Fruit fly (Drosophila melanogaster) whole organism, embryonic: ENCODE data around the gene CG11374.

ENCODE experiments used
- Aef1 ChIP-seq: fragments of 200-800 bp; sonication (Bioruptor generic); IDR thresholded peaks from 3 replicates; pipeline ENCODE4 v1.3.6; 2022; ENCODE audit warnings: missing biosample characterization, missing genetic modification characterization
- CG11456 ChIP-seq: fragments of 200-800 bp; sonication (Bioruptor generic); IDR thresholded peaks from 3 replicates; pipeline ENCODE4 v1.3.6; 2022; ENCODE audit warnings: missing biosample characterization, missing genetic modification characterization
- CG11504 ChIP-seq: fragments of 200-800 bp; sonication (Bioruptor generic); optimal IDR thresholded peaks from 3 replicates; lab custom pipeline; 2019; ENCODE audit warnings: missing biosample characterization, mild to moderate bottlenecking, missing genetic modification characterization, moderate library complexity
- CG13287 ChIP-seq: fragments of 200-800 bp; sonication (Bioruptor generic); IDR thresholded peaks from 2 replicates; pipeline ENCODE4 v1.3.6; 2022; ENCODE audit warnings: missing biosample characterization, missing genetic modification characterization; ENCODE audit not compliant: partially characterized antibody
- CG15601 ChIP-seq: fragments of 200-800 bp; sonication (Bioruptor generic); optimal IDR thresholded peaks from 3 replicates; lab custom pipeline; 2019; ENCODE audit warnings: missing biosample characterization, mild to moderate bottlenecking, missing genetic modification characterization, moderate library complexity
- CG17385 ChIP-seq: fragments of 200-800 bp; sonication (Bioruptor generic); optimal IDR thresholded peaks from 3 replicates; lab custom pipeline; 2018; ENCODE audit warnings: missing biosample characterization, mild to moderate bottlenecking, missing genetic modification characterization
- CG1792 ChIP-seq: fragments of 200-800 bp; sonication (Bioruptor generic); optimal IDR thresholded peaks from 2 replicates; lab custom pipeline; 2016; ENCODE audit warnings: missing biosample characterization, missing genetic modification characterization
- CG2120 ChIP-seq: fragments of 200-800 bp; sonication (Bioruptor generic); optimal IDR thresholded peaks from 3 replicates; lab custom pipeline; 2016; ENCODE audit warnings: missing biosample characterization, missing genetic modification characterization
- CG2712 ChIP-seq: fragments of 200-800 bp; optimal IDR thresholded peaks from 3 replicates; lab custom pipeline; 2019; ENCODE audit warnings: missing biosample characterization, mild to moderate bottlenecking, missing genetic modification characterization, moderate library complexity
- CG32767 ChIP-seq: fragments of 200-800 bp; sonication (Bioruptor generic); IDR thresholded peaks from 2 replicates; pipeline ENCODE4 v1.3.6; 2022; ENCODE audit warnings: missing biosample characterization, missing genetic modification characterization
- CG3281 ChIP-seq: fragments of 200-800 bp; sonication (Bioruptor generic); optimal IDR thresholded peaks from 3 replicates; lab custom pipeline; 2017; ENCODE audit warnings: missing biosample characterization, mild to moderate bottlenecking, missing genetic modification characterization
- CG3995 ChIP-seq: fragments of 200-800 bp; sonication (Bioruptor generic); optimal IDR thresholded peaks from 3 replicates; lab custom pipeline; 2016; ENCODE audit warnings: missing biosample characterization, missing genetic modification characterization
- CG4282 ChIP-seq: fragments of 200-800 bp; sonication (Bioruptor generic); optimal IDR thresholded peaks from 2 replicates; lab custom pipeline; 2016; ENCODE audit warnings: missing biosample characterization, missing genetic modification characterization
- CG4617 ChIP-seq: fragments of 200-800 bp; sonication (Bioruptor generic); optimal IDR thresholded peaks from 3 replicates; lab custom pipeline; 2016; ENCODE audit warnings: missing biosample characterization, missing genetic modification characterization, borderline replicate concordance
- CG4707 ChIP-seq: fragments of 200-800 bp; sonication (Bioruptor generic); optimal IDR thresholded peaks from 2 replicates; lab custom pipeline; 2018; ENCODE audit warnings: missing biosample characterization, mild to moderate bottlenecking, missing genetic modification characterization, moderate library complexity
- CG4730 ChIP-seq: fragments of 200-800 bp; sonication (Bioruptor generic); IDR thresholded peaks from 2 replicates; pipeline ENCODE4 v1.3.6; 2022; ENCODE audit warnings: missing biosample characterization, missing genetic modification characterization
- CG6765 ChIP-seq: fragments of 200-800 bp; sonication (Bioruptor generic); optimal IDR thresholded peaks from 3 replicates; lab custom pipeline; 2017; ENCODE audit warnings: missing biosample characterization, mild to moderate bottlenecking, missing genetic modification characterization
- CG9727 ChIP-seq: fragments of 200-800 bp; sonication (Bioruptor generic); optimal IDR thresholded peaks from 3 replicates; lab custom pipeline; 2017; ENCODE audit warnings: missing biosample characterization, mild to moderate bottlenecking, missing genetic modification characterization
- CG9932 ChIP-seq: fragments of 200-800 bp; sonication (Bioruptor generic); IDR thresholded peaks from 2 replicates; pipeline ENCODE4 v1.3.6; 2022; ENCODE audit warnings: missing biosample characterization, missing genetic modification characterization
- Camta ChIP-seq: fragments of 200-800 bp; sonication (Bioruptor generic); optimal IDR thresholded peaks from 2 replicates; lab custom pipeline; 2016; ENCODE audit warnings: missing biosample characterization, missing genetic modification characterization
- Dip2 ChIP-seq: fragments of 200-800 bp; sonication (Bioruptor generic); IDR thresholded peaks from 2 replicates; pipeline ENCODE4 v1.3.6; 2022; ENCODE audit warnings: missing biosample characterization, missing genetic modification characterization
- Dll ChIP-seq: fragments of 200-800 bp; sonication (Bioruptor generic); IDR thresholded peaks from 4 replicates; pipeline ENCODE4 v1.3.6; 2022; ENCODE audit warnings: missing biosample characterization, missing genetic modification characterization; ENCODE audit not compliant: partially characterized antibody
- Drgx ChIP-seq: fragments of 200-800 bp; sonication (Bioruptor generic); IDR thresholded peaks from 2 replicates; pipeline ENCODE4 v1.3.6; 2022; ENCODE audit warnings: missing biosample characterization, missing genetic modification characterization
- E2f2 ChIP-seq: fragments of 200-800 bp; sonication (Bioruptor generic); IDR thresholded peaks from 2 replicates; pipeline ENCODE4 v1.3.6; 2022; ENCODE audit warnings: missing biosample characterization, missing genetic modification characterization
- HLH3B ChIP-seq: fragments of 200-800 bp; sonication (Bioruptor generic); IDR thresholded peaks from 2 replicates; pipeline ENCODE4 v1.3.6; 2022; ENCODE audit warnings: missing biosample characterization, missing genetic modification characterization
- Hr39 ChIP-seq: fragments of >200 bp; optimal IDR thresholded peaks from 2 replicates; lab custom pipeline; 2017
- Pdp1 ChIP-seq, 2 experiments: fragments of 200-800 bp; sonication (Bioruptor generic); optimal IDR thresholded peaks; 3 replicates each; lab custom pipeline; 2016; ENCODE audit warnings: missing biosample characterization in 2 of 2, missing genetic modification characterization in 2 of 2, mild to moderate bottlenecking in 1 of 2, moderate library complexity in 1 of 2
- Scr ChIP-seq: fragments of 200-800 bp; sonication (Bioruptor generic); IDR thresholded peaks from 2 replicates; pipeline ENCODE4 v1.3.6; 2022; ENCODE audit warnings: missing biosample characterization, missing genetic modification characterization; ENCODE audit not compliant: partially characterized antibody
- Sry-β ChIP-seq: fragments of 200-800 bp; sonication (Bioruptor generic); optimal IDR thresholded peaks from 2 replicates; lab custom pipeline; 2018; ENCODE audit warnings: missing biosample characterization, mild to moderate bottlenecking, missing genetic modification characterization, moderate library complexity
- YL-1 ChIP-seq: fragments of 200-800 bp; sonication (Bioruptor generic); optimal IDR thresholded peaks from 3 replicates; lab custom pipeline; 2017; ENCODE audit warnings: missing biosample characterization, mild to moderate bottlenecking, missing genetic modification characterization
- amos ChIP-seq: fragments of 200-800 bp; sonication (Bioruptor generic); IDR thresholded peaks from 2 replicates; pipeline ENCODE4 v1.3.6; 2022; ENCODE audit warnings: missing biosample characterization, missing genetic modification characterization; ENCODE audit not compliant: partially characterized antibody
- bab2 ChIP-seq: fragments of 200-800 bp; sonication (Bioruptor generic); optimal IDR thresholded peaks from 2 replicates; lab custom pipeline; 2016; ENCODE audit warnings: missing biosample characterization, missing genetic modification characterization
- chinmo ChIP-seq: fragments of 200-800 bp; sonication (Bioruptor generic); IDR thresholded peaks from 4 replicates; pipeline ENCODE4 v1.3.6; 2022; ENCODE audit warnings: missing biosample characterization, missing genetic modification characterization; ENCODE audit not compliant: partially characterized antibody
- crc ChIP-seq: fragments of 200-800 bp; sonication (Bioruptor generic); optimal IDR thresholded peaks from 2 replicates; lab custom pipeline; 2016; ENCODE audit warnings: missing biosample characterization, missing genetic modification characterization
- danr ChIP-seq: fragments of 200-800 bp; sonication (Bioruptor generic); IDR thresholded peaks from 2 replicates; pipeline ENCODE4 v1.3.6; 2022; ENCODE audit warnings: missing biosample characterization, missing genetic modification characterization
- dati ChIP-seq: fragments of 200-800 bp; sonication (Bioruptor generic); IDR thresholded peaks from 2 replicates; pipeline ENCODE4 v1.3.6; 2022; ENCODE audit warnings: missing biosample characterization, missing genetic modification characterization
- dm ChIP-seq: fragments of 200-800 bp; sonication (Bioruptor generic); optimal IDR thresholded peaks from 3 replicates; lab custom pipeline; 2016; ENCODE audit warnings: missing biosample characterization, missing genetic modification characterization
- dpn ChIP-seq, 2 experiments: fragments of 200-800 bp; sonication (Bioruptor generic); optimal IDR thresholded peaks; 3 replicates each; lab custom pipeline; 2016; ENCODE audit warnings: missing biosample characterization in 2 of 2, missing genetic modification characterization in 2 of 2
- eve ChIP-seq, 2 experiments: fragments of >200 bp; optimal IDR thresholded peaks; 2 replicates each; lab custom pipeline; 2017; ENCODE audit warnings: missing biosample characterization in 2 of 2, missing genetic modification characterization in 2 of 2
- hbn ChIP-seq: fragments of 200-800 bp; sonication (Bioruptor generic); IDR thresholded peaks from 2 replicates; pipeline ENCODE4 v1.3.6; 2022; ENCODE audit warnings: missing biosample characterization, missing genetic modification characterization; ENCODE audit not compliant: partially characterized antibody
- kah ChIP-seq: fragments of 200-800 bp; sonication (Bioruptor generic); optimal IDR thresholded peaks from 2 replicates; lab custom pipeline; 2018; ENCODE audit warnings: missing biosample characterization, mild to moderate bottlenecking, missing genetic modification characterization
- nmo ChIP-seq: fragments of 200-800 bp; sonication (Bioruptor generic); optimal IDR thresholded peaks from 2 replicates; lab custom pipeline; 2018; ENCODE audit warnings: missing biosample characterization, mild to moderate bottlenecking, missing genetic modification characterization, moderate library complexity
- pan ChIP-seq, 4 experiments: fragments of >200 bp in 3 of 4; fragments of 200-800 bp in 1 of 4; sonication (Bioruptor generic) in 1 of 4; optimal IDR thresholded peaks in 3 of 4; IDR thresholded peaks in 1 of 4; 2 replicates each; pipeline versions ENCODE4 v1.3.6 to Lab custom; 2017 to 2022; ENCODE audit warnings: missing biosample characterization in 2 of 4, missing genetic modification characterization in 2 of 4, mixed read lengths in 1 of 4
- peb ChIP-seq: fragments of 200-800 bp; sonication (Bioruptor generic); IDR thresholded peaks from 2 replicates; pipeline ENCODE4 v1.3.6; 2022; ENCODE audit warnings: missing biosample characterization, missing genetic modification characterization
- stc ChIP-seq: fragments of 200-800 bp; sonication (Bioruptor generic); IDR thresholded peaks from 2 replicates; pipeline ENCODE4 v1.3.6; 2022; ENCODE audit warnings: missing biosample characterization, missing genetic modification characterization
- trem ChIP-seq: fragments of 200-800 bp; optimal IDR thresholded peaks from 3 replicates; lab custom pipeline; 2019; ENCODE audit warnings: missing biosample characterization, mild to moderate bottlenecking, missing genetic modification characterization, moderate library complexity
- tup ChIP-seq: fragments of 200-800 bp; sonication (Bioruptor generic); optimal IDR thresholded peaks from 2 replicates; lab custom pipeline; 2016; ENCODE audit warnings: missing biosample characterization, mild to moderate bottlenecking, missing genetic modification characterization, moderate library complexity
- yki ChIP-seq: fragments of >200 bp; optimal IDR thresholded peaks from 3 replicates; lab custom pipeline; 2018
- z ChIP-seq: fragments of 200-800 bp; sonication (Bioruptor generic); IDR thresholded peaks from 3 replicates; pipeline ENCODE4 v1.3.6; 2022; ENCODE audit warnings: missing biosample characterization, missing genetic modification characterization

Gene CG11374

dm6 chr2L:71869-72751 lies 4.0 kb upstream of the CG11374 start (continued):
- no peak for TF ChIP-seq pan (optimal IDR thresholded peaks at IDR 0.05; lab: Kevin White, UChicago)
- peak in 1 of 2 experiments; percentile 41 for TF ChIP-seq pan (GFP tag; optimal IDR thresholded peaks at IDR 0.05 in 1 of 2, IDR thresholded peaks at IDR 0.05 in 1 of 2)
- TF ChIP-seq Sry-β (GFP tag; lab: Kevin White, UChicago): peak; percentile 16
- TF ChIP-seq chinmo: peak; percentile 93
- TF ChIP-seq CG11504 (tag; lab: Kevin White, UChicago): peak; percentile 20
- no peak for TF ChIP-seq hbn (GFP tag; lab: Robert Waterston, UW)
- TF ChIP-seq CG2712 (tag; lab: Kevin White, UChicago): no peak
- peak; percentile 41; the same call in 1 of the 4 replicates for TF ChIP-seq Dll (GFP tag; lab: Robert Waterston, UW)
- no peak for TF ChIP-seq CG4282 (GFP tag; lab: Kevin White, UChicago)
- TF ChIP-seq CG9727: no peak
- TF ChIP-seq CG4730 (GFP tag; lab: Robert Waterston, UW): no peak
- TF ChIP-seq CG2120 (GFP tag; lab: Kevin White, UChicago): peak; percentile 33
- peak in 1 of 2 experiments; percentile 88 for TF ChIP-seq Pdp1 (GFP tag; optimal IDR thresholded peaks at IDR 0.05; lab: Kevin White, UChicago)
- no peak for TF ChIP-seq danr (GFP tag; lab: Robert Waterston, UW)
- TF ChIP-seq CG4707 (GFP tag; lab: Kevin White, UChicago): no peak
- peak in 1 of 2 experiments; percentile 63 for TF ChIP-seq eve (GFP tag; optimal IDR thresholded peaks at IDR 0.05; lab: Kevin White, UChicago)
- TF ChIP-seq Aef1 (GFP tag; lab: Robert Waterston, UW): no peak
- no peak for TF ChIP-seq crc (GFP tag; lab: Kevin White, UChicago)
- 0 out of 2 replicates have a peak, but pooled peaks have one; percentile 18 for TF ChIP-seq CG13287 (GFP tag; lab: Robert Waterston, UW)
- TF ChIP-seq peb: no peak
- TF ChIP-seq amos (GFP tag; lab: Robert Waterston, UW): peak; percentile 35; the same call in 1 of the 2 replicates
- TF ChIP-seq Dip2 (GFP tag; lab: Robert Waterston, UW): peak; percentile 86; the same call in 1 of the 2 replicates
- no peak for TF ChIP-seq dm (GFP tag; lab: Kevin White, UChicago)
- no peak for TF ChIP-seq z (GFP tag; lab: Robert Waterston, UW)
- TF ChIP-seq kah: no peak
- TF ChIP-seq CG4617 (GFP tag; lab: Kevin White, UChicago): no peak
- TF ChIP-seq dati (GFP tag; lab: Robert Waterston, UW): no peak
- TF ChIP-seq CG6765: peak; percentile 14
- no peak for TF ChIP-seq tup (GFP tag; lab: Kevin White, UChicago)
- TF ChIP-seq CG15601: no peak
- no peak; the same call in 1 of the 2 replicates for TF ChIP-seq Scr
- no peak for TF ChIP-seq stc
- TF ChIP-seq dpn (GFP tag; optimal IDR thresholded peaks at IDR 0.05; lab: Kevin White, UChicago): no peak
- no peak for TF ChIP-seq Camta
- TF ChIP-seq Drgx (GFP tag; lab: Robert Waterston, UW): no peak
- TF ChIP-seq CG9932 (GFP tag; lab: Robert Waterston, UW): no peak
- TF ChIP-seq nmo: no peak
- TF ChIP-seq HLH3B (GFP tag; lab: Robert Waterston, UW): no peak
- peak; percentile 14 for TF ChIP-seq CG3281 (GFP tag; lab: Kevin White, UChicago)
- TF ChIP-seq yki (lab: Kevin White, UChicago): no peak
- peak; percentile 40; the same call in 1 of the 2 replicates for TF ChIP-seq CG32767 (GFP tag; lab: Robert Waterston, UW)
- no peak for TF ChIP-seq E2f2
- no peak for TF ChIP-seq CG1792 (GFP tag; lab: Kevin White, UChicago)
- TF ChIP-seq CG11456: no peak
- TF ChIP-seq CG3995 (GFP tag; lab: Kevin White, UChicago): peak; percentile 2
- no peak for TF ChIP-seq bab2 (GFP tag; lab: Kevin White, UChicago)
- no peak for TF ChIP-seq trem (tag; lab: Kevin White, UChicago)
- TF ChIP-seq Hr39 (lab: Kevin White, UChicago): no peak
- TF ChIP-seq CG17385: no peak
- TF ChIP-seq YL-1: peak; percentile 53
